Fruit fly (Drosophila melanogaster) whole organism, embryonic: Measurements from ENCODE around the gene CG10943.

Source experiments
- Atf-2 ChIP-seq: fragments of 200-800 bp; sonication (Bioruptor generic); optimal IDR thresholded peaks from 2 replicates; lab custom pipeline; 2016; ENCODE audit warnings: missing biosample characterization, missing genetic modification characterization
- B-H1 ChIP-seq: fragments of 200-800 bp; sonication (Bioruptor generic); IDR thresholded peaks from 3 replicates; pipeline ENCODE4 v1.3.6; 2022; ENCODE audit warnings: missing biosample characterization, missing genetic modification characterization
- Blimp-1 ChIP-seq: fragments of 200-800 bp; sonication (Bioruptor generic); optimal IDR thresholded peaks from 3 replicates; lab custom pipeline; 2018; ENCODE audit warnings: missing biosample characterization, missing genetic modification characterization, mild to moderate bottlenecking, moderate library complexity, missing genetic modification reagents
- CG11695 ChIP-seq: fragments of 200-800 bp; sonication (Bioruptor generic); IDR thresholded peaks from 3 replicates; pipeline ENCODE4 v1.3.6; 2022; ENCODE audit warnings: missing biosample characterization, missing genetic modification characterization
- CG15269 ChIP-seq: fragments of 200-800 bp; sonication (Bioruptor generic); optimal IDR thresholded peaks from 2 replicates; lab custom pipeline; 2018; ENCODE audit warnings: missing biosample characterization, mild to moderate bottlenecking, missing genetic modification characterization, moderate library complexity
- CG16779 ChIP-seq: fragments of 200-800 bp; sonication (Bioruptor generic); IDR thresholded peaks from 2 replicates; pipeline ENCODE4 v1.3.6; 2022; ENCODE audit warnings: missing biosample characterization, missing genetic modification characterization
- CG17359 ChIP-seq: fragments of 200-800 bp; sonication (Bioruptor generic); optimal IDR thresholded peaks from 3 replicates; lab custom pipeline; 2018; ENCODE audit warnings: missing biosample characterization, mild to moderate bottlenecking, missing genetic modification characterization, moderate library complexity
- CG18599 ChIP-seq: fragments of 200-800 bp; sonication (Bioruptor generic); optimal IDR thresholded peaks from 3 replicates; lab custom pipeline; 2017; ENCODE audit warnings: missing biosample characterization, missing genetic modification characterization, mild to moderate bottlenecking, moderate library complexity, missing genetic modification reagents
- CG2875 ChIP-seq: fragments of 200-800 bp; sonication (Bioruptor generic); optimal IDR thresholded peaks from 2 replicates; lab custom pipeline; 2017; ENCODE audit warnings: missing biosample characterization, mild to moderate bottlenecking, missing genetic modification characterization, missing genetic modification reagents
- CG4707 ChIP-seq: fragments of 200-800 bp; sonication (Bioruptor generic); optimal IDR thresholded peaks from 2 replicates; lab custom pipeline; 2018; ENCODE audit warnings: missing biosample characterization, mild to moderate bottlenecking, missing genetic modification characterization, moderate library complexity
- CG4730 ChIP-seq: fragments of 200-800 bp; sonication (Bioruptor generic); IDR thresholded peaks from 2 replicates; pipeline ENCODE4 v1.3.6; 2022; ENCODE audit warnings: missing biosample characterization, missing genetic modification characterization
- CG5180 ChIP-seq: fragments of 200-800 bp; sonication (Bioruptor generic); optimal IDR thresholded peaks from 3 replicates; lab custom pipeline; 2017; ENCODE audit warnings: missing biosample characterization, missing genetic modification characterization, mild to moderate bottlenecking, moderate library complexity, missing genetic modification reagents
- CG6765 ChIP-seq: fragments of 200-800 bp; sonication (Bioruptor generic); optimal IDR thresholded peaks from 3 replicates; lab custom pipeline; 2017; ENCODE audit warnings: missing biosample characterization, mild to moderate bottlenecking, missing genetic modification characterization
- CG7839 ChIP-seq: fragments of 200-800 bp; sonication (Bioruptor generic); optimal IDR thresholded peaks from 3 replicates; lab custom pipeline; 2018; ENCODE audit warnings: missing biosample characterization, mild to moderate bottlenecking, missing genetic modification characterization, moderate library complexity
- CG8924 ChIP-seq: fragments of 200-800 bp; optimal IDR thresholded peaks from 3 replicates; lab custom pipeline; 2019; ENCODE audit warnings: missing biosample characterization, mild to moderate bottlenecking, missing genetic modification characterization, moderate library complexity
- CTCF ChIP-seq: fragments of 200-800 bp; sonication (Bioruptor generic); optimal IDR thresholded peaks from 2 replicates; lab custom pipeline; 2017; ENCODE audit warnings: missing biosample characterization, mild to moderate bottlenecking, missing genetic modification characterization, moderate library complexity
- Fer1 ChIP-seq: fragments of 200-800 bp; sonication (Bioruptor generic); optimal IDR thresholded peaks from 2 replicates; lab custom pipeline; 2017; ENCODE audit warnings: missing biosample characterization, mild to moderate bottlenecking, missing genetic modification characterization
- HLH54F ChIP-seq: fragments of 200-800 bp; sonication (Bioruptor generic); optimal IDR thresholded peaks from 3 replicates; lab custom pipeline; 2016; ENCODE audit warnings: missing biosample characterization, missing genetic modification characterization
- HmgZ ChIP-seq: fragments of 200-800 bp; sonication (Bioruptor generic); optimal IDR thresholded peaks from 2 replicates; lab custom pipeline; 2018; ENCODE audit warnings: missing biosample characterization, mild to moderate bottlenecking, missing genetic modification characterization
- Hmr ChIP-seq: fragments of 200-800 bp; sonication (Bioruptor generic); optimal IDR thresholded peaks from 3 replicates; lab custom pipeline; 2017; ENCODE audit warnings: mild to moderate bottlenecking, missing biosample characterization, missing genetic modification reagents, missing genetic modification characterization
- Hmx ChIP-seq: fragments of 200-800 bp; sonication (Bioruptor generic); optimal IDR thresholded peaks from 2 replicates; lab custom pipeline; 2016; ENCODE audit warnings: missing biosample characterization, missing genetic modification characterization
- Oli ChIP-seq: fragments of 200-800 bp; sonication (Bioruptor generic); optimal IDR thresholded peaks from 2 replicates; lab custom pipeline; 2018; ENCODE audit warnings: missing biosample characterization, mild to moderate bottlenecking, missing genetic modification characterization, moderate library complexity
- Opbp ChIP-seq: fragments of 200-800 bp; sonication (Bioruptor generic); IDR thresholded peaks from 3 replicates; pipeline ENCODE4 v1.3.6; 2022; ENCODE audit warnings: missing biosample characterization, missing genetic modification characterization; ENCODE audit not compliant: partially characterized antibody
- Scr ChIP-seq: fragments of 200-800 bp; sonication (Bioruptor generic); IDR thresholded peaks from 2 replicates; pipeline ENCODE4 v1.3.6; 2022; ENCODE audit warnings: missing biosample characterization, missing genetic modification characterization; ENCODE audit not compliant: partially characterized antibody
- Side ChIP-seq: fragments of 200-800 bp; sonication (Bioruptor generic); optimal IDR thresholded peaks from 2 replicates; lab custom pipeline; 2016; ENCODE audit warnings: missing biosample characterization, missing genetic modification characterization
- Xrp1 ChIP-seq: fragments of 200-800 bp; sonication (Bioruptor generic); IDR thresholded peaks from 2 replicates; pipeline ENCODE4 v1.3.6; 2022; ENCODE audit warnings: missing biosample characterization, missing genetic modification characterization
- al ChIP-seq: fragments of 200-800 bp; sonication (Bioruptor generic); IDR thresholded peaks from 2 replicates; pipeline ENCODE4 v1.3.6; 2022; ENCODE audit warnings: missing biosample characterization, missing genetic modification characterization
- btn ChIP-seq: fragments of 200-800 bp; sonication (Bioruptor generic); optimal IDR thresholded peaks from 2 replicates; lab custom pipeline; 2016; ENCODE audit warnings: missing biosample characterization, missing genetic modification characterization
- caup ChIP-seq: fragments of 200-800 bp; sonication (Bioruptor generic); optimal IDR thresholded peaks from 3 replicates; lab custom pipeline; 2017; ENCODE audit warnings: missing biosample characterization, mild to moderate bottlenecking, missing genetic modification characterization, moderate library complexity; ENCODE audit not compliant: severe bottlenecking
- crc ChIP-seq: fragments of 200-800 bp; sonication (Bioruptor generic); optimal IDR thresholded peaks from 2 replicates; lab custom pipeline; 2016; ENCODE audit warnings: missing biosample characterization, missing genetic modification characterization
- cwo ChIP-seq: fragments of 200-800 bp; sonication (Bioruptor generic); optimal IDR thresholded peaks from 3 replicates; lab custom pipeline; 2017; ENCODE audit warnings: missing biosample characterization, missing genetic modification characterization, mild to moderate bottlenecking, moderate library complexity, missing genetic modification reagents
- dati ChIP-seq: fragments of 200-800 bp; sonication (Bioruptor generic); IDR thresholded peaks from 2 replicates; pipeline ENCODE4 v1.3.6; 2022; ENCODE audit warnings: missing biosample characterization, missing genetic modification characterization
- dpn ChIP-seq, 2 experiments: fragments of 200-800 bp; sonication (Bioruptor generic); optimal IDR thresholded peaks; 3 replicates each; lab custom pipeline; 2016; ENCODE audit warnings: missing biosample characterization in 2 of 2, missing genetic modification characterization in 2 of 2
- grau ChIP-seq: fragments of 200-800 bp; optimal IDR thresholded peaks from 3 replicates; lab custom pipeline; 2019; ENCODE audit warnings: missing biosample characterization, mild to moderate bottlenecking, missing genetic modification characterization, moderate library complexity
- gro ChIP-seq: fragments of 200-800 bp; sonication (Bioruptor generic); optimal IDR thresholded peaks from 2 replicates; lab custom pipeline; 2016; ENCODE audit warnings: missing biosample characterization, missing genetic modification characterization
- hth ChIP-seq: fragments of >200 bp; optimal IDR thresholded peaks from 2 replicates; lab custom pipeline; 2017; ENCODE audit warnings: inconsistent platforms
- ind ChIP-seq: fragments of 200-800 bp; sonication (Bioruptor generic); optimal IDR thresholded peaks from 3 replicates; lab custom pipeline; 2016; ENCODE audit warnings: missing biosample characterization, missing genetic modification characterization
- nom ChIP-seq: fragments of 200-800 bp; sonication (Bioruptor generic); optimal IDR thresholded peaks from 2 replicates; lab custom pipeline; 2017; ENCODE audit warnings: missing biosample characterization, missing genetic modification characterization, mild to moderate bottlenecking, moderate library complexity, missing genetic modification reagents
- peb ChIP-seq: fragments of 200-800 bp; sonication (Bioruptor generic); IDR thresholded peaks from 2 replicates; pipeline ENCODE4 v1.3.6; 2022; ENCODE audit warnings: missing biosample characterization, missing genetic modification characterization
- ranshi ChIP-seq: fragments of 200-800 bp; sonication (Bioruptor generic); IDR thresholded peaks from 2 replicates; pipeline ENCODE4 v1.3.6; 2022; ENCODE audit warnings: missing biosample characterization, missing genetic modification characterization
- sens ChIP-seq: fragments of 200-800 bp; sonication (Bioruptor generic); peaks from one replicate; lab custom pipeline; 2016; ENCODE audit warnings: missing biosample characterization, missing genetic modification characterization
- seq ChIP-seq: fragments of 200-800 bp; sonication (Bioruptor generic); IDR thresholded peaks from 2 replicates; pipeline ENCODE4 v1.3.6; 2022; ENCODE audit warnings: missing biosample characterization, missing genetic modification characterization
- slbo ChIP-seq: fragments of 200-800 bp; sonication (Bioruptor generic); IDR thresholded peaks from 2 replicates; pipeline ENCODE4 v1.3.6; 2022; ENCODE audit warnings: missing biosample characterization, missing genetic modification characterization
- sob ChIP-seq: fragments of 200-800 bp; sonication (Bioruptor generic); IDR thresholded peaks from 2 replicates; pipeline ENCODE4 v1.3.6; 2022; ENCODE audit warnings: missing biosample characterization, missing genetic modification characterization
- stc ChIP-seq: fragments of 200-800 bp; sonication (Bioruptor generic); IDR thresholded peaks from 2 replicates; pipeline ENCODE4 v1.3.6; 2022; ENCODE audit warnings: missing biosample characterization, missing genetic modification characterization
- tgo ChIP-seq: fragments of 200-800 bp; sonication (Bioruptor generic); IDR thresholded peaks from 3 replicates; pipeline ENCODE4 v1.3.6; 2022; ENCODE audit warnings: missing biosample characterization, missing genetic modification characterization
- toy ChIP-seq: fragments of 200-800 bp; sonication (Bioruptor generic); IDR thresholded peaks from 2 replicates; pipeline ENCODE4 v1.3.6; 2022; ENCODE audit warnings: missing biosample characterization, missing genetic modification characterization
- unpg ChIP-seq: fragments of 200-800 bp; sonication (Bioruptor generic); optimal IDR thresholded peaks from 3 replicates; lab custom pipeline; 2018; ENCODE audit warnings: missing biosample characterization, mild to moderate bottlenecking, missing genetic modification characterization, moderate library complexity
- zfh1 ChIP-seq: fragments of 200-800 bp; sonication (Bioruptor generic); IDR thresholded peaks from 3 replicates; pipeline ENCODE4 v1.3.6; 2022; ENCODE audit warnings: missing biosample characterization, missing genetic modification characterization
- zfh2 ChIP-seq: fragments of 200-800 bp; sonication (Bioruptor generic); optimal IDR thresholded peaks from 2 replicates; lab custom pipeline; 2016; ENCODE audit warnings: missing biosample characterization, missing genetic modification characterization

CG10943 gene

dm6 chr3L:12831290-12831952, 31.3 kb downstream of the CG10943 start (continued):
- TF ChIP-seq Blimp-1 (GFP tag; lab: Kevin White, UChicago) (no peak), sens (peak; percentile 81), dpn (GFP tag; optimal IDR thresholded peaks at IDR 0.05; lab: Kevin White, UChicago) (peak; percentile 44 to 51), Fer1 (GFP tag; lab: Kevin White, UChicago) (peak; percentile 29), Atf-2 (peak; percentile 35), Scr (no peak), B-H1 (GFP tag; lab: Robert Waterston, UW) (no peak), seq (GFP tag; lab: Robert Waterston, UW) (peak; percentile 52; the same call in 1 of the 2 replicates), toy (no peak), zfh1 (GFP tag; lab: Robert Waterston, UW) (peak; percentile 61; the same call in 2 of the 3 replicates), stc (GFP tag; lab: Robert Waterston, UW) (0 out of 2 replicates have a peak, but pooled peaks have one; percentile 49), CG18599 (peak; percentile 36), HLH54F (GFP tag; lab: Kevin White, UChicago) (peak; percentile 61), Hmx (no peak), nom (GFP tag; lab: Kevin White, UChicago) (peak; percentile 20), ranshi (GFP tag; lab: Robert Waterston, UW) (peak; percentile 56; the same call in 1 of the 2 replicates), CG8924 (tag; lab: Kevin White, UChicago) (peak; percentile 32), sob (peak; percentile 34; the same call in 1 of the 2 replicates), Xrp1 (GFP tag; lab: Robert Waterston, UW) (peak; percentile 70; the same call in 1 of the 2 replicates), btn (GFP tag; lab: Kevin White, UChicago) (no peak), Side (peak; percentile 41), CG5180 (GFP tag; lab: Kevin White, UChicago) (no peak), CG11695 (GFP tag; lab: Robert Waterston, UW) (peak; percentile 42; the same call in 2 of the 3 replicates), Hmr (GFP tag; lab: Kevin White, UChicago) (peak; percentile 70), CG17359 (tag; lab: Kevin White, UChicago) (peak; percentile 60), grau (tag; lab: Kevin White, UChicago) (peak; percentile 75), Oli (tag; lab: Kevin White, UChicago) (peak; percentile 62), CG4730 (GFP tag; lab: Robert Waterston, UW) (peak; percentile 16; the same call in 1 of the 2 replicates), peb (GFP tag; lab: Robert Waterston, UW) (no peak), al (GFP tag; lab: Robert Waterston, UW) (no peak), tgo (GFP tag; lab: Robert Waterston, UW) (peak; percentile 50), CG16779 (GFP tag; lab: Robert Waterston, UW) (no peak), HmgZ (peak; percentile 15), ind (peak; percentile 43), CG7839 (tag; lab: Kevin White, UChicago) (peak; percentile 69), CG4707 (GFP tag; lab: Kevin White, UChicago) (no peak), CTCF (GFP tag; lab: Kevin White, UChicago) (no peak), gro (GFP tag; lab: Kevin White, UChicago) (peak; percentile 41), caup (GFP tag; lab: Kevin White, UChicago) (no peak), slbo (GFP tag; lab: Robert Waterston, UW) (peak; percentile 77), zfh2 (GFP tag; lab: Kevin White, UChicago) (peak; percentile 44), unpg (GFP tag; lab: Kevin White, UChicago) (peak; percentile 68), crc (GFP tag; lab: Kevin White, UChicago) (peak; percentile 26), CG15269 (peak; percentile 70), hth (lab: Kevin White, UChicago) (no peak), dati (GFP tag; lab: Robert Waterston, UW) (no peak), cwo (peak; percentile 39), CG6765 (GFP tag; lab: Kevin White, UChicago) (no peak), Opbp (GFP tag; lab: Robert Waterston, UW) (no peak), CG2875 (GFP tag; lab: Kevin White, UChicago) (peak; percentile 24)
